Worm (Caenorhabditis elegans): ENCODE data around the gene daf-10.

The daf-10 gene

DNA sequence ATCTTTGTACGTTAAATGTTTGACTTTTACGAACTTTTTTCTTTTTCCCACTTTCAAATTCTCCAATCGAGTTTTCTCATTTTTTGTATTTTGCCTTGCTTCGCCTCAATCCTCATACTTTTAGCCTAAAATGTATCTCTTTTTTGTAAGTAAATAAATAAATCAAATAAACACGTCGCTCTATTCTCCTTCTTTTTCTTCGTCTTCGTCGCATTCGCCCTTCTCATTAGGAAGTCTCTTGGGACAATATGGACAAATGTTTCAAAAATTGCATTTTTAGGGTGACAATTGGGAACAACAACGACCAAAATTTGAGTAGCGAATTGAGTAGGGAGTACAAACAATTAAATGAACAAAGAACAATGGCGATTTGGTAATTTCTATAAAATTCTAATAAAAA is 54.0 kb downstream of the daf-10 start:
- TF ChIP-seq nfya-1 (tag; optimal IDR thresholded peaks at IDR 0.05; ENCODE audit: insufficient read depth) = peak; percentile 8
- TF ChIP-seq unc-39 (tag; optimal IDR thresholded peaks at IDR 0.05) = no peak
- no peak for TF ChIP-seq unc-62 (GFP tag; optimal IDR thresholded peaks at IDR 0.05)
- peak; percentile 82 for TF ChIP-seq fkh-10 (GFP tag; optimal IDR thresholded peaks at IDR 0.05)
- TF ChIP-seq R02D3.7 (tag; optimal IDR thresholded peaks at IDR 0.05) = no peak
- TF ChIP-seq elt-2 (tag; optimal IDR thresholded peaks at IDR 0.05) = no peak

DNA sequence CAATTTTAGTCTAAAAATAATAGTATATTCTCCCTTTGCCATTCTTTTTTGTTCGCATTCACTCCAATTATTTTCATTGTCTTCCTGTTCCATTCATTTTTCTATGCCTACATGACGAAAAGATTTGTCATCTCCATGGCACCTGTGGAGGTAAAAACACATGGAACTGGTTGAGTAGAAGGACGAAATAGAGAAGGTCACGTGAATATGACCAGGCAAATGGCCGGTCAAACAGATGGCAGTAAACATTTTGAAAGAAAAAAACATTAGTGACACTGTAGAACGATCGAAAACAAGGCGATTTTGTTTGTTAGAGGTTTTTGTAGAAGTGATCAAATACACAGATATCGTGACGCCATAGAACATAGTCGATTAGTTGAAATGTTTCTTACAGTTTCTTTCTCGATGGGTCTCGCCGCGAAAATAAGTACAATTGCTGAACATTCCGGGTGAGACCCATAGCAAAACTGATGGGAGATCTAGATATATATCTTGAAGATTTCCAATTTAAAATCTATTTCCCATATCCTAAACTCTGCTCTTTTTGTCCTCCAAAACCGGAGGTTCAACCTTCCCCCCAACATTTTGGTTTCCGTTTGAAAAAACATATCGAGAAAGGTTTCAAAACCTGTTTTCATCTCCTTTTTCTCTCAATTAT is 55.3 kb downstream of the daf-10 start:
- TF ChIP-seq nhr-25 (tag; optimal IDR thresholded peaks at IDR 0.05) (peak; percentile 42), egl-5 (tag; optimal IDR thresholded peaks at IDR 0.05) (no peak), lsy-12 (tag; optimal IDR thresholded peaks at IDR 0.05) (no peak), ama-1 (optimal IDR thresholded peaks at IDR 0.05) (peak; percentile 6), elt-1 (tag; optimal IDR thresholded peaks at IDR 0.05) (peak; percentile 12), fkh-10 (GFP tag; optimal IDR thresholded peaks at IDR 0.05) (no peak), hmg-11 (tag; optimal IDR thresholded peaks at IDR 0.05) (no peak), ztf-4 (tag; optimal IDR thresholded peaks at IDR 0.05) (no peak), ZK546.5 (tag; optimal IDR thresholded peaks at IDR 0.05) (no peak)

DNA sequence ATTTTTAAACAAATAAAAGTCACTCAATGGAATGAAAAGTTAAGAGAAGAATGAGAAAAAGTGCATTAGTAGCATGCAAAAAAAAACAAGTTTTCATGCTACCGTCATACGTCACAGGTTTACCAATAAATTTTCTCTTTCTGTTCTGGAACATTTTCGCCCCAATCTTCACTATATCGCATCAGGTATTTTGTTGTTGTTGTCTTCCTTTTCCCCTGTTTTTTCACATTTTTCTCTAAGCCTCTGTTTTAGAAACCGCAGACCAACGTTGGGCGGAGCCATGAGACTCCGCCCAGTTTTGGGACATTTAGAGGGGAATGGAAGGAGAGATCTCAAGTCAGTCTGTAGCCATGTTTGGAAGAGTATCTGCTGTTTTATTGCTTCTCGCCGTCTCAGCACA is 57.7 kb downstream of the daf-10 start, which contains the start of gene msa-1:
msa-1 (plus strand) TSS at position 301 of the 400 bp plus-strand sequence.
- peak; percentile 2 for TF ChIP-seq egl-5 (tag; optimal IDR thresholded peaks at IDR 0.05)
- TF ChIP-seq elt-1 (tag; optimal IDR thresholded peaks at IDR 0.05) = no peak
- no peak for TF ChIP-seq fos-1 (tag; optimal IDR thresholded peaks at IDR 0.05)

Data from whole organism, L3 larva.